Worm (Caenorhabditis elegans) whole organism, L3 larva: Measurements from ENCODE around the gene F18E9.7.

Experiments used
- aly-2 ChIP-seq: fragments of 150-350 bp; optimal IDR thresholded peaks from 2 replicates; lab custom pipeline; 2014; ENCODE audit warnings: missing biosample characterization, missing genetic modification characterization
- ceh-28 ChIP-seq: fragments of 150-350 bp; optimal IDR thresholded peaks from 2 replicates; lab custom pipeline; 2014; ENCODE audit warnings: missing biosample characterization, missing genetic modification reagents, missing genetic modification characterization
- ceh-9 ChIP-seq: sonication (generic microtip); optimal IDR thresholded peaks from 2 replicates; lab custom pipeline; 2018; ENCODE audit warnings: missing biosample characterization, missing genetic modification characterization
- fos-1 ChIP-seq: fragments of 150-350 bp; optimal IDR thresholded peaks from 2 replicates; lab custom pipeline; 2014; ENCODE audit warnings: missing biosample characterization, missing genetic modification characterization
- lin-39 ChIP-seq: fragments of 150-350 bp; optimal IDR thresholded peaks from 2 replicates; lab custom pipeline; 2018; ENCODE audit warnings: missing biosample characterization, missing genetic modification reagents, missing genetic modification characterization
- nhr-11 ChIP-seq: fragments of 150-350 bp; optimal IDR thresholded peaks from 2 replicates; lab custom pipeline; 2014; ENCODE audit warnings: missing biosample characterization, missing genetic modification characterization
- pha-4 ChIP-seq: fragments of 150-350 bp; optimal IDR thresholded peaks from 2 replicates; lab custom pipeline; 2014; ENCODE audit warnings: missing biosample characterization, missing genetic modification reagents, missing genetic modification characterization
- pqm-1 ChIP-seq: fragments of 150-350 bp; optimal IDR thresholded peaks from 2 replicates; lab custom pipeline; 2017; ENCODE audit warnings: missing biosample characterization, missing genetic modification characterization, inconsistent platforms
- skn-1 ChIP-seq: fragments of 150-350 bp; optimal IDR thresholded peaks from 2 replicates; lab custom pipeline; 2014; ENCODE audit warnings: missing biosample characterization, missing genetic modification characterization
- tbx-2 ChIP-seq: sonication (generic microtip); optimal IDR thresholded peaks from 2 replicates; lab custom pipeline; 2016; ENCODE audit warnings: mild to moderate bottlenecking, missing genetic modification characterization, missing compliant biosample characterization
- unc-62 ChIP-seq: fragments of 150-350 bp; sonication (generic microtip); optimal IDR thresholded peaks from 4 replicates; lab custom pipeline; 2014; ENCODE audit warnings: missing biosample characterization, missing genetic modification reagents, missing genetic modification characterization
- zag-1 ChIP-seq: fragments of 150-350 bp; optimal IDR thresholded peaks from 2 replicates; lab custom pipeline; 2014; ENCODE audit warnings: missing biosample characterization, missing genetic modification characterization
- ztf-11 ChIP-seq: fragments of 150-350 bp; optimal IDR thresholded peaks from 2 replicates; lab custom pipeline; 2014; ENCODE audit warnings: missing biosample characterization, missing genetic modification characterization

DNA sequence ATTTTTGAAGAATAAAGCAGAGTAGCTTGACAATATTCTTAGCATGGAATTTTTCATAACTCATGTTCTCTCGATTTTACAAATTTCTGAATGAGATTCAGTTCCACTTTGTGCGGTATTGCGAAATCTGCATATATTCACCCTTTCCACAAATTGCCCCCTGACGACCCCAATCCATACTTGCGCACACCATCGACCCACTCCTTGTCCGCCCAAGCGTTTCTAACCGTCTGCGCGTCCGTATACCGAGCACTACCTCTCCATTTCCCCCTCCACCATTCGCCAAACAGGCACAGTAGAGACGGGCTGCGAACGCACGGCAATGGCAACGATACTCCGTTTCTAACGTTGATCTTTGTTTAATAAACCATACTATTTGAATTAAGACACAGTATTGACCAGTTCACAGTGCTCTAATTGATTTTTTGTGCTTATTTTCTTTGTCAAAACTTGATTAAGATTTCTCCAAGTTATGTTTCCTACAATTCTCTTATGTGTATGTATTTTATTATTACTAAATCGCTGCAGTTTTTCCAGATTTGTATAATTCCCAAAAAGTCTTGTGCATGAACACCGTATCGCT, 40.8 kb downstream of the F18E9.7 start, which contains the start of gene utx-1:
- TF ChIP-seq tbx-2 (tag; lab: Kevin White, UChicago), result no peak
- no peak for TF ChIP-seq pqm-1 (tag; lab: Kevin White, UChicago)
- TF ChIP-seq unc-62, result no peak
- no peak for TF ChIP-seq fos-1 (tag; lab: Kevin White, UChicago)
- peak; percentile 68 for TF ChIP-seq lin-39 (tag; lab: Kevin White, UChicago)
- TF ChIP-seq zag-1 (tag; lab: Kevin White, UChicago), result no peak
- no peak for TF ChIP-seq ztf-11 (tag; lab: Kevin White, UChicago)
- TF ChIP-seq ceh-9 (tag; lab: Kevin White, UChicago), result no peak
- TF ChIP-seq aly-2 (tag; lab: Kevin White, UChicago), result no peak
- no peak for TF ChIP-seq nhr-11 (tag; lab: Kevin White, UChicago)
- TF ChIP-seq skn-1 (tag; lab: Kevin White, UChicago), result no peak
- no peak for TF ChIP-seq ceh-28 (tag; lab: Kevin White, UChicago)
- peak; percentile 1 for TF ChIP-seq pha-4
